Worm (Caenorhabditis elegans) whole organism, L2 larva: ENCODE results near the gene nhr-202.

Source experiments
- aly-2 ChIP-seq: fragments of 150-350 bp; optimal IDR thresholded peaks from 2 replicates; lab custom pipeline; 2014; ENCODE audit warnings: missing biosample characterization, missing genetic modification characterization
- blmp-1 ChIP-seq: sonication (generic microtip); optimal IDR thresholded peaks from 2 replicates; lab custom pipeline; 2017; ENCODE audit warnings: missing genetic modification characterization, mild to moderate bottlenecking, missing compliant biosample characterization, antibody characterized with exemption, moderate library complexity; ENCODE audit not compliant: insufficient read depth
- ceh-16 ChIP-seq: fragments of 150-350 bp; optimal IDR thresholded peaks from 2 replicates; lab custom pipeline; 2014; ENCODE audit warnings: missing biosample characterization, missing genetic modification characterization
- ceh-82 ChIP-seq: fragments of 150-350 bp; optimal IDR thresholded peaks from 2 replicates; lab custom pipeline; 2014; ENCODE audit warnings: missing biosample characterization, missing genetic modification characterization
- crh-2 ChIP-seq: sonication (generic microtip); optimal IDR thresholded peaks from 2 replicates; lab custom pipeline; 2017; ENCODE audit warnings: missing biosample characterization, missing genetic modification characterization
- fos-1 ChIP-seq: fragments of 150-350 bp; optimal IDR thresholded peaks from 2 replicates; lab custom pipeline; 2014; ENCODE audit warnings: missing biosample characterization, missing genetic modification characterization
- mdl-1 ChIP-seq, 2 experiments: fragments of 150-350 bp in 1 of 2; sonication (generic microtip) in 1 of 2; optimal IDR thresholded peaks; 2 replicates each; lab custom pipeline; 2017; ENCODE audit warnings: missing biosample characterization in 2 of 2, missing genetic modification characterization in 2 of 2
- nhr-11 ChIP-seq: fragments of 150-350 bp; optimal IDR thresholded peaks from 2 replicates; lab custom pipeline; 2014; ENCODE audit warnings: missing biosample characterization, missing genetic modification characterization
- nhr-12 ChIP-seq: fragments of 150-350 bp; optimal IDR thresholded peaks from 2 replicates; lab custom pipeline; 2014; ENCODE audit warnings: missing biosample characterization, missing genetic modification characterization
- ztf-11 ChIP-seq: sonication (generic microtip); optimal IDR thresholded peaks from 2 replicates; lab custom pipeline; 2017; ENCODE audit warnings: missing biosample characterization, missing genetic modification characterization
- ztf-4 ChIP-seq: fragments of 150-350 bp; optimal IDR thresholded peaks from 2 replicates; lab custom pipeline; 2014; ENCODE audit warnings: missing biosample characterization, missing genetic modification characterization

DNA sequence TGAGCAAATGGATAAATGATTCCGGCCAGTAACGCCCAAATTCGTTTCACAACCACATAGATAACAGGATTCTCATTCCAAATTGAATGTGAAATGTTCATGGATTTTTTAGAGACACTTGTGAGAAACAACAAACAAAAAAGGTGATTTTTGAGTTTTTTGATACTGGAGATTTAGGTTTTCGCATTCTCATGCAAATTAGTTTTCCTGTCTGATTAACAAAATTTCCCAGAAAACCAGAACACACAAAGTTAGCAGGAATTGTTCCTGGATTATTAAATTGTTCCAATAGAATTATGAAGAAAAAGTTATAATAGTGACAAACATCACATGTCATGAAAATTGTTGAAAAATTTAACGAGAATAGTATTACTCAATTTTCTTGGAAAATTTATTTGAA is 19.2 kb upstream of the nhr-202 start, which contains the start of gene srh-33:
- no peak for TF ChIP-seq ceh-82 (tag; lab: Kevin White, UChicago)
- TF ChIP-seq fos-1: no peak
- no peak for TF ChIP-seq crh-2 (tag; lab: Kevin White, UChicago)
- TF ChIP-seq ceh-16 (tag; lab: Kevin White, UChicago): no peak
- TF ChIP-seq aly-2 (tag; lab: Kevin White, UChicago): no peak
- no peak for TF ChIP-seq ztf-4 (tag; lab: Kevin White, UChicago)
- no peak for TF ChIP-seq ztf-11
- TF ChIP-seq nhr-11 (tag; lab: Kevin White, UChicago): no peak
- TF ChIP-seq nhr-12: no peak
- no peak for TF ChIP-seq mdl-1 (tag; optimal IDR thresholded peaks at IDR 0.05; lab: Kevin White, UChicago)
- TF ChIP-seq blmp-1 (tag; lab: Kevin White, UChicago): no peak
